Worm (Caenorhabditis elegans) whole organism, midembryonic: ENCODE measurements around the gene F46B3.15.

Source experiments
- T22C8.4 ChIP-seq: fragments of 200-800 bp; sonication (Bioruptor generic); IDR thresholded peaks from 2 replicates; pipeline ENCODE4 v1.3.6; 2022; ENCODE audit warnings: missing genetic modification characterization, missing compliant biosample characterization
- cog-1 ChIP-seq: sonication (generic microtip); optimal IDR thresholded peaks from 2 replicates; lab custom pipeline; 2016; ENCODE audit warnings: missing genetic modification characterization, missing compliant biosample characterization
- flt-1 ChIP-seq: fragments of 200-800 bp; sonication (Bioruptor generic); IDR thresholded peaks from 2 replicates; pipeline ENCODE4 v1.3.6; 2022; ENCODE audit warnings: missing genetic modification characterization, missing compliant biosample characterization
- klf-2 ChIP-seq: fragments of 200-800 bp; sonication (Bioruptor generic); conservative IDR thresholded peaks from 2 replicates; pipeline ENCODE4 v1.3.6; 2022; ENCODE audit warnings: missing genetic modification reagents, missing genetic modification characterization, missing compliant biosample characterization
- med-1 ChIP-seq: sonication (generic microtip); optimal IDR thresholded peaks from 2 replicates; lab custom pipeline; 2017; ENCODE audit warnings: missing genetic modification characterization, mild to moderate bottlenecking, missing compliant biosample characterization, antibody characterized with exemption, missing genetic modification reagents; ENCODE audit not compliant: insufficient read depth
- tab-1 ChIP-seq: fragments of 200-800 bp; sonication (Bioruptor generic); IDR thresholded peaks from 2 replicates; pipeline ENCODE4 v1.3.6; 2022; ENCODE audit warnings: missing genetic modification characterization, missing compliant biosample characterization
- ztf-23 ChIP-seq: fragments of 200-800 bp; sonication (Bioruptor generic); IDR thresholded peaks from 2 replicates; pipeline ENCODE4 v1.3.6; 2022; ENCODE audit warnings: missing genetic modification reagents, missing genetic modification characterization, missing compliant biosample characterization
- ztf-29 ChIP-seq: fragments of 200-800 bp; sonication (Bioruptor generic); IDR thresholded peaks from 2 replicates; pipeline ENCODE4 v1.3.6; 2022; ENCODE audit warnings: missing genetic modification reagents, missing genetic modification characterization, missing compliant biosample characterization

DNA sequence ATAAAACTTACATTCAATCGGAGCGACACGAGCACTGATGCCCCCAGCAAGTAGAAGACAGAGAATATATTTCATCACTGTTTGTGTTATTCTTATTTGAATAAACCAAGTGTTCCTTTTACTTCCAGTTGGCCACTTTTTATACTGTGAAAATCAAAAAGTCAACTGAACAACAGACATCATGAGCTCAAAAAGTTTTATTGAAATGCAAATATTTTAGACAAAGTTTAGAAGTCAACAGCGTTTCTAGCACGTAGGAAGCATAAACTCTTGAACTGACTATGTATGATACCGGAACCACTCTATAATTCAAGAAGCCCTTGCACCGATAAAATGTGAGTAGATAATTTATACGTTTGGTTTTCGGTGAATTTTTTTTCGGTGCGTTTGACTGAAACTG is 2.3 kb downstream of the F46B3.15 start, which contains the start of gene F46B3.14:
- TF ChIP-seq tab-1 (no peak), flt-1 (no peak), ztf-23 (no peak), cog-1 (tag; lab: Kevin White, UChicago) (no peak), ztf-29 (GFP tag; lab: Robert Waterston, UW) (no peak), klf-2 (GFP tag; lab: Robert Waterston, UW) (no peak), T22C8.4 (GFP tag; lab: Robert Waterston, UW) (no peak), med-1 (no peak)
